Worm (Caenorhabditis elegans) whole organism, late embryonic: ENCODE measurements around the gene K08D8.7.

ENCODE experiments used
- ceh-48 ChIP-seq: sonication (generic microtip); optimal IDR thresholded peaks from 2 replicates; lab custom pipeline; 2016; ENCODE audit warnings: missing genetic modification characterization, inconsistent platforms, missing compliant biosample characterization
- odd-2 ChIP-seq: sonication (generic microtip); optimal IDR thresholded peaks from 2 replicates; lab custom pipeline; 2017; ENCODE audit warnings: antibody characterized with exemption, mild to moderate bottlenecking, missing genetic modification characterization, missing compliant biosample characterization

DNA sequence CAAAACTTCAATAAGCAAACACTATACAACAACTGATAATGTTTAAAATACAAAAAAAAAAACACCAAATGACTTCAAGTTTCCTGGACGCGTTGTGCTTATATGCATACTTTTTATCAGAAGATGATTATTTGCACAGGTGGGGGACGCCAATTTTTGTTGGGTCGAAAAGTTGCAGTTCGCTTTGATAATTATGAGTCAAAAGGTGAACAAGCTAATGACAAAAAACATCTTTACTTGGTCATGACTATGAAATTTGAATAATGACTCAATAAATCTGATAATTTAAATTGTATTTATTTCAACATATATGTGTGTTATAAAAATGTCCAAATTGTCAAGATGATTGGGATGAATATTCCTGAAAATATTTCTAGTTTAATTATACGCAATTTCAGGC, 13.4 kb upstream of the K08D8.7 start, which contains the start of gene ZK896.4:
- TF ChIP-seq ceh-48 (tag; lab: Kevin White, UChicago) (no peak), odd-2 (tag; lab: Kevin White, UChicago) (no peak)
